Fruit fly (Drosophila melanogaster): ENCODE results near the gene ppk.
A peak's percentile ranks its signal among the peaks of the same experiment; 100 is the strongest.

- TF ChIP-seq kay (GFP tag; ENCODE audit: borderline replicate concordance) (no peak), cic (GFP tag; optimal IDR thresholded peaks at IDR 0.05) (no peak), pad (GFP tag; optimal IDR thresholded peaks at IDR 0.05) (peak; percentile 0), cnc (optimal IDR thresholded peaks at IDR 0.05) (no peak), bab1 (GFP tag; optimal IDR thresholded peaks at IDR 0.05) (peak; percentile 81)
These were observed 19.2 kb downstream of the ppk start, which contains the start of gene spel1 for dm6 chr2L:14361736-14362180.
